Fruit fly (Drosophila melanogaster) whole organism, embryonic: ENCODE measurements around the gene Cp18.

ENCODE experiments used
- Aef1 ChIP-seq: fragments of 200-800 bp; sonication (Bioruptor generic); IDR thresholded peaks from 3 replicates; pipeline ENCODE4 v1.3.6; 2022; ENCODE audit warnings: missing biosample characterization, missing genetic modification characterization
- B-H2 ChIP-seq: fragments of 200-800 bp; sonication (Bioruptor generic); optimal IDR thresholded peaks from 2 replicates; lab custom pipeline; 2018; ENCODE audit warnings: missing biosample characterization, mild to moderate bottlenecking, missing genetic modification characterization
- Bgb ChIP-seq: fragments of 200-800 bp; sonication (Bioruptor generic); IDR thresholded peaks from 2 replicates; pipeline ENCODE4 v1.3.6; 2022; ENCODE audit warnings: missing biosample characterization, missing genetic modification characterization; ENCODE audit not compliant: partially characterized antibody
- Blimp-1 ChIP-seq: fragments of 200-800 bp; sonication (Bioruptor generic); optimal IDR thresholded peaks from 3 replicates; lab custom pipeline; 2018; ENCODE audit warnings: missing biosample characterization, missing genetic modification characterization, mild to moderate bottlenecking, moderate library complexity, missing genetic modification reagents
- Bteb2 ChIP-seq: fragments of 200-800 bp; sonication (Bioruptor generic); optimal IDR thresholded peaks from 2 replicates; lab custom pipeline; 2016; ENCODE audit warnings: missing biosample characterization, missing genetic modification characterization
- CG10654 ChIP-seq: fragments of 200-800 bp; sonication (Bioruptor generic); optimal IDR thresholded peaks from 2 replicates; lab custom pipeline; 2016; ENCODE audit warnings: missing biosample characterization, missing genetic modification characterization
- CG11085 ChIP-seq: fragments of 200-800 bp; sonication (Bioruptor generic); IDR thresholded peaks from 2 replicates; pipeline ENCODE4 v1.3.6; 2022; ENCODE audit warnings: missing biosample characterization, missing genetic modification characterization
- CG12744 ChIP-seq: fragments of 200-800 bp; sonication (Bioruptor generic); optimal IDR thresholded peaks from 2 replicates; lab custom pipeline; 2016; ENCODE audit warnings: missing biosample characterization, missing genetic modification characterization
- CG12942 ChIP-seq: fragments of 200-800 bp; sonication (Bioruptor generic); optimal IDR thresholded peaks from 3 replicates; lab custom pipeline; 2016; ENCODE audit warnings: missing biosample characterization, missing genetic modification characterization
- CG13624 ChIP-seq: fragments of 200-800 bp; sonication (Bioruptor generic); optimal IDR thresholded peaks from 2 replicates; lab custom pipeline; 2016; ENCODE audit warnings: missing biosample characterization, missing genetic modification characterization
- CG14050 ChIP-seq: fragments of 200-800 bp; sonication (Bioruptor generic); IDR thresholded peaks from 3 replicates; pipeline ENCODE4 v1.3.6; 2022; ENCODE audit warnings: missing biosample characterization, missing genetic modification characterization
- CG16815 ChIP-seq: fragments of 200-800 bp; sonication (Bioruptor generic); optimal IDR thresholded peaks from 3 replicates; lab custom pipeline; 2017; ENCODE audit warnings: missing biosample characterization, mild to moderate bottlenecking, missing genetic modification characterization
- CG17361 ChIP-seq: fragments of 200-800 bp; sonication (Bioruptor generic); IDR thresholded peaks from 3 replicates; pipeline ENCODE4 v1.3.6; 2022; ENCODE audit warnings: missing biosample characterization, missing genetic modification characterization
- CG17912 ChIP-seq: fragments of 200-800 bp; sonication (Bioruptor generic); optimal IDR thresholded peaks from 2 replicates; lab custom pipeline; 2018; ENCODE audit warnings: missing biosample characterization, mild to moderate bottlenecking, missing genetic modification characterization
- CG18619 ChIP-seq: fragments of 200-800 bp; sonication (Bioruptor generic); optimal IDR thresholded peaks from 3 replicates; lab custom pipeline; 2017; ENCODE audit warnings: missing biosample characterization, mild to moderate bottlenecking, missing genetic modification characterization
- CG2120 ChIP-seq: fragments of 200-800 bp; sonication (Bioruptor generic); optimal IDR thresholded peaks from 3 replicates; lab custom pipeline; 2016; ENCODE audit warnings: missing biosample characterization, missing genetic modification characterization
- CG2199 ChIP-seq: fragments of 200-800 bp; sonication (Bioruptor generic); IDR thresholded peaks from 3 replicates; pipeline ENCODE4 v1.3.6; 2022; ENCODE audit warnings: missing biosample characterization, missing genetic modification characterization
- CG3163 ChIP-seq: fragments of 200-800 bp; sonication (Bioruptor generic); optimal IDR thresholded peaks from 3 replicates; lab custom pipeline; 2016; ENCODE audit warnings: missing biosample characterization, missing genetic modification characterization
- CG3407 ChIP-seq: fragments of 200-800 bp; sonication (Bioruptor generic); optimal IDR thresholded peaks from 2 replicates; lab custom pipeline; 2018; ENCODE audit warnings: missing biosample characterization, mild to moderate bottlenecking, missing genetic modification characterization
- CG6654 ChIP-seq: fragments of 200-800 bp; sonication (Bioruptor generic); optimal IDR thresholded peaks from 2 replicates; lab custom pipeline; 2017; ENCODE audit warnings: missing biosample characterization, mild to moderate bottlenecking, missing genetic modification characterization
- CG6683 ChIP-seq: fragments of 200-800 bp; sonication (Bioruptor generic); optimal IDR thresholded peaks from 2 replicates; lab custom pipeline; 2017; ENCODE audit warnings: missing biosample characterization, mild to moderate bottlenecking, missing genetic modification characterization, missing genetic modification reagents
- CG6791 ChIP-seq: fragments of 200-800 bp; sonication (Bioruptor generic); IDR thresholded peaks from 3 replicates; pipeline ENCODE4 v1.3.6; 2022; ENCODE audit warnings: missing biosample characterization, missing genetic modification characterization; ENCODE audit not compliant: partially characterized antibody
- CG6813 ChIP-seq: fragments of 200-800 bp; sonication (Bioruptor generic); optimal IDR thresholded peaks from 2 replicates; lab custom pipeline; 2017; ENCODE audit warnings: missing biosample characterization, missing genetic modification characterization, mild to moderate bottlenecking, moderate library complexity, missing genetic modification reagents
- CG7786 ChIP-seq: fragments of 200-800 bp; sonication (Bioruptor generic); optimal IDR thresholded peaks from 2 replicates; lab custom pipeline; 2016; ENCODE audit warnings: missing biosample characterization, missing genetic modification characterization
- CG8388 ChIP-seq: fragments of 200-800 bp; sonication (Bioruptor generic); optimal IDR thresholded peaks from 2 replicates; lab custom pipeline; 2019; ENCODE audit warnings: missing biosample characterization, mild to moderate bottlenecking, missing genetic modification characterization, moderate library complexity
- CG9215 ChIP-seq: fragments of 200-800 bp; sonication (Bioruptor generic); IDR thresholded peaks from 2 replicates; pipeline ENCODE4 v1.3.6; 2022; ENCODE audit warnings: missing biosample characterization, missing genetic modification characterization
- CTCF ChIP-seq: fragments of 200-800 bp; sonication (Bioruptor generic); optimal IDR thresholded peaks from 2 replicates; lab custom pipeline; 2017; ENCODE audit warnings: missing biosample characterization, mild to moderate bottlenecking, missing genetic modification characterization, moderate library complexity
- Camta ChIP-seq: fragments of 200-800 bp; sonication (Bioruptor generic); optimal IDR thresholded peaks from 2 replicates; lab custom pipeline; 2016; ENCODE audit warnings: missing biosample characterization, missing genetic modification characterization
- Doc2 ChIP-seq: fragments of 200-800 bp; sonication (Bioruptor generic); IDR thresholded peaks from 2 replicates; pipeline ENCODE4 v1.3.6; 2022; ENCODE audit warnings: missing biosample characterization, missing genetic modification characterization
- Dref ChIP-seq: fragments of 200-800 bp; sonication (Bioruptor generic); IDR thresholded peaks from 2 replicates; pipeline ENCODE4 v1.3.6; 2022; ENCODE audit warnings: missing biosample characterization, missing genetic modification characterization
- Fer2 ChIP-seq: fragments of 200-800 bp; sonication (Bioruptor generic); optimal IDR thresholded peaks from 2 replicates; lab custom pipeline; 2018; ENCODE audit warnings: missing biosample characterization, mild to moderate bottlenecking, missing genetic modification characterization, moderate library complexity
- NFAT ChIP-seq: fragments of 200-800 bp; sonication (Bioruptor generic); IDR thresholded peaks from 2 replicates; pipeline ENCODE4 v1.3.6; 2022; ENCODE audit warnings: missing biosample characterization, missing genetic modification characterization
- Poxn ChIP-seq: fragments of 200-800 bp; sonication (Bioruptor generic); IDR thresholded peaks from 2 replicates; pipeline ENCODE4 v1.3.6; 2022; ENCODE audit warnings: missing biosample characterization, missing genetic modification characterization
- Ssrp ChIP-seq: fragments of 200-800 bp; sonication (Bioruptor generic); optimal IDR thresholded peaks from 2 replicates; lab custom pipeline; 2018; ENCODE audit warnings: missing biosample characterization, mild to moderate bottlenecking, missing genetic modification characterization, moderate library complexity
- abd-A ChIP-seq: fragments of 200-800 bp; sonication (Bioruptor generic); optimal IDR thresholded peaks from 3 replicates; lab custom pipeline; 2019; ENCODE audit warnings: missing biosample characterization, mild to moderate bottlenecking, missing genetic modification characterization, moderate library complexity
- dimm ChIP-seq: fragments of 200-800 bp; sonication (Bioruptor generic); IDR thresholded peaks from 2 replicates; pipeline ENCODE4 v1.3.6; 2022; ENCODE audit warnings: missing biosample characterization, missing genetic modification characterization
- dpn ChIP-seq, 2 experiments: fragments of 200-800 bp; sonication (Bioruptor generic); optimal IDR thresholded peaks; 3 replicates each; lab custom pipeline; 2016; ENCODE audit warnings: missing biosample characterization in 2 of 2, missing genetic modification characterization in 2 of 2
- fd3F ChIP-seq: fragments of 200-800 bp; sonication (Bioruptor generic); optimal IDR thresholded peaks from 2 replicates; lab custom pipeline; 2018; ENCODE audit warnings: missing biosample characterization, mild to moderate bottlenecking, missing genetic modification characterization, moderate library complexity
- h ChIP-seq: fragments of >200 bp; optimal IDR thresholded peaks from 2 replicates; lab custom pipeline; 2017
- ind ChIP-seq: fragments of 200-800 bp; sonication (Bioruptor generic); optimal IDR thresholded peaks from 3 replicates; lab custom pipeline; 2016; ENCODE audit warnings: missing biosample characterization, missing genetic modification characterization
- lbe ChIP-seq: fragments of 200-800 bp; sonication (Bioruptor generic); optimal IDR thresholded peaks from 2 replicates; lab custom pipeline; 2016; ENCODE audit warnings: missing biosample characterization, mild to moderate bottlenecking, missing genetic modification characterization
- lmd ChIP-seq: fragments of 200-800 bp; sonication (Bioruptor generic); IDR thresholded peaks from 2 replicates; pipeline ENCODE4 v1.3.6; 2022; ENCODE audit warnings: missing biosample characterization, missing genetic modification characterization
- mam ChIP-seq: fragments of 200-800 bp; sonication (Bioruptor generic); optimal IDR thresholded peaks from 3 replicates; lab custom pipeline; 2016; ENCODE audit warnings: missing biosample characterization, missing genetic modification characterization
- psq ChIP-seq: fragments of 200-800 bp; sonication (Bioruptor generic); optimal IDR thresholded peaks from 2 replicates; lab custom pipeline; 2017; ENCODE audit warnings: missing biosample characterization, missing genetic modification characterization
- sens ChIP-seq: fragments of 200-800 bp; sonication (Bioruptor generic); peaks from one replicate; lab custom pipeline; 2016; ENCODE audit warnings: missing biosample characterization, missing genetic modification characterization
- sens-2 ChIP-seq: fragments of 200-800 bp; sonication (Bioruptor generic); IDR thresholded peaks from 2 replicates; pipeline ENCODE4 v1.3.6; 2022; ENCODE audit warnings: missing biosample characterization, missing genetic modification characterization
- sob ChIP-seq: fragments of 200-800 bp; sonication (Bioruptor generic); IDR thresholded peaks from 2 replicates; pipeline ENCODE4 v1.3.6; 2022; ENCODE audit warnings: missing biosample characterization, missing genetic modification characterization
- sqz ChIP-seq: fragments of 200-800 bp; sonication (Bioruptor generic); optimal IDR thresholded peaks from 3 replicates; lab custom pipeline; 2018; ENCODE audit warnings: missing biosample characterization, mild to moderate bottlenecking, missing genetic modification characterization
- stwl ChIP-seq: fragments of 200-800 bp; sonication (Bioruptor generic); optimal IDR thresholded peaks from 3 replicates; lab custom pipeline; 2018; ENCODE audit warnings: missing biosample characterization, mild to moderate bottlenecking, missing genetic modification characterization, moderate library complexity
- tup ChIP-seq: fragments of 200-800 bp; sonication (Bioruptor generic); optimal IDR thresholded peaks from 2 replicates; lab custom pipeline; 2016; ENCODE audit warnings: missing biosample characterization, mild to moderate bottlenecking, missing genetic modification characterization, moderate library complexity
- zf30C ChIP-seq: fragments of 200-800 bp; sonication (Bioruptor generic); optimal IDR thresholded peaks from 3 replicates; lab custom pipeline; 2018; ENCODE audit warnings: missing biosample characterization, mild to moderate bottlenecking, missing genetic modification characterization

Cp18 gene

DNA sequence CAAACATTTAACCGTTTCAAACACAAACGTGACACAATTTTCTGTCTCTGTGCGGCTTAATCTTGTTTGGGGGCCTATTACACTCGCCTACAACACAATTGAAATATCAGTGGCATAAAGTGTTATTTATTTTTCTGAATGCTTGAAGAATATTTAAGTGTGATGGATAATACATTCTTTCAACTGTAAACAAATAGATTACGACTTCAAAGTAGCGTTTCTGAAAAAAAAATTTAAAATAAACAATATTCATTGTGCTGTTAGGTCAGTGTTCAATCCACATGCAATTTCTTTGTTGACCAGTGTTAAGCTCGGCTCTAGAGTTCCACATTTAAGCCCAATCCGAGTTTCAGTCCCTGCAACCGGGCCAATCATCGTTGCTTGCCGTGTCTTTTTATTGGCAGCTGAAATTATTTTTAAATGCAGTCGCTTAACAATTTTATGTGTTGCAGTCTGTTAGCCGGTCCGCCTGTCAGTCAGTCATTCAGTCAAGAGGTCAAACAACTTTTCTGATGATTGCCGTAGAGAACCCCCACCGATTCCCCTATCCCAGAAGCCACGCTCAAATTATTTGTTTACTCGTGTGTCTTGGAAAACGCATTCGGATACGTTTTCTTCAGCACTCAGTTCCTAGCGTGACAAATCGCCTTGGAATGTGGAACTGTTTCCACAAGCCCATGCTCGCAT, 46.5 kb downstream of the Cp18 start (continued):
- peak; percentile 38 for TF ChIP-seq CG7786 (GFP tag; lab: Kevin White, UChicago)
- TF ChIP-seq ind = peak; percentile 55
- no peak for TF ChIP-seq mam
- peak; percentile 4 to 77 for TF ChIP-seq dpn (GFP tag; optimal IDR thresholded peaks at IDR 0.05; lab: Kevin White, UChicago)
- TF ChIP-seq psq (GFP tag; lab: Kevin White, UChicago) = no peak
- TF ChIP-seq Aef1 (GFP tag; lab: Robert Waterston, UW) = 0 out of 3 replicates have a peak, but pooled peaks have one; percentile 18
- peak; percentile 8 for TF ChIP-seq Camta (GFP tag; lab: Kevin White, UChicago)
- peak; percentile 57 for TF ChIP-seq sqz (GFP tag; lab: Kevin White, UChicago)
- 0 out of 2 replicates have a peak, but pooled peaks have one; percentile 41 for TF ChIP-seq dimm (GFP tag; lab: Robert Waterston, UW)
- TF ChIP-seq Blimp-1 (GFP tag; lab: Kevin White, UChicago) = peak; percentile 82
- TF ChIP-seq CG17912 (GFP tag; lab: Kevin White, UChicago) = no peak
- TF ChIP-seq CG6791 (GFP tag; lab: Robert Waterston, UW) = no peak
- TF ChIP-seq CG6654 (GFP tag; lab: Kevin White, UChicago) = peak; percentile 25
- TF ChIP-seq CG2120 = no peak
- TF ChIP-seq CG3163 (GFP tag; lab: Kevin White, UChicago) = peak; percentile 21
- TF ChIP-seq lbe (GFP tag; lab: Kevin White, UChicago) = no peak
- peak; percentile 79 for TF ChIP-seq Ssrp (tag; lab: Kevin White, UChicago)
- no peak for TF ChIP-seq Poxn (GFP tag; lab: Robert Waterston, UW)
- TF ChIP-seq CG6683 = no peak
- TF ChIP-seq Bgb (GFP tag; lab: Robert Waterston, UW) = no peak
- TF ChIP-seq tup (GFP tag; lab: Kevin White, UChicago) = peak; percentile 50
- TF ChIP-seq CG16815 (GFP tag; lab: Kevin White, UChicago) = peak; percentile 41
- no peak for TF ChIP-seq CG2199 (GFP tag; lab: Robert Waterston, UW)
- TF ChIP-seq CG3407 (GFP tag; lab: Kevin White, UChicago) = peak; percentile 53
- no peak for TF ChIP-seq CTCF (GFP tag; lab: Kevin White, UChicago)
- peak; percentile 15 for TF ChIP-seq CG6813 (GFP tag; lab: Kevin White, UChicago)
- peak; percentile 51 for TF ChIP-seq CG10654
- peak; percentile 18 for TF ChIP-seq abd-A (tag; lab: Kevin White, UChicago)
- no peak for TF ChIP-seq CG12744 (GFP tag; lab: Kevin White, UChicago)
- peak; percentile 24; the same call in 1 of the 2 replicates for TF ChIP-seq CG9215 (GFP tag; lab: Robert Waterston, UW)
- peak; percentile 42 for TF ChIP-seq CG13624
- peak; percentile 48 for TF ChIP-seq CG12942
- peak; percentile 50; the same call in 1 of the 2 replicates for TF ChIP-seq sob (GFP tag; lab: Robert Waterston, UW)
- no peak for TF ChIP-seq h (lab: Kevin White, UChicago)
- TF ChIP-seq CG18619 (GFP tag; lab: Kevin White, UChicago) = peak; percentile 67
- no peak for TF ChIP-seq Doc2 (GFP tag; lab: Robert Waterston, UW)
- TF ChIP-seq B-H2 (GFP tag; lab: Kevin White, UChicago) = no peak
- TF ChIP-seq Bteb2 (GFP tag; lab: Kevin White, UChicago) = peak; percentile 28
- TF ChIP-seq NFAT (GFP tag; lab: Robert Waterston, UW) = no peak
- TF ChIP-seq CG11085 (GFP tag; lab: Robert Waterston, UW) = no peak
- peak; percentile 34; the same call in 1 of the 2 replicates for TF ChIP-seq sens-2 (GFP tag; lab: Robert Waterston, UW)
- TF ChIP-seq Fer2 = peak; percentile 26
- TF ChIP-seq fd3F = peak; percentile 52
- TF ChIP-seq lmd = peak; percentile 68
- TF ChIP-seq CG14050 (GFP tag; lab: Robert Waterston, UW) = peak; percentile 59
- peak; percentile 4 for TF ChIP-seq stwl
- peak; percentile 86 for TF ChIP-seq CG17361 (GFP tag; lab: Robert Waterston, UW)
- TF ChIP-seq Dref (GFP tag; lab: Robert Waterston, UW) = no peak
- peak; percentile 96 for TF ChIP-seq sens (GFP tag; lab: Kevin White, UChicago)
- no peak for TF ChIP-seq zf30C (GFP tag; lab: Kevin White, UChicago)
- peak; percentile 82 for TF ChIP-seq CG8388
